Worm (Caenorhabditis elegans) whole organism, mixed stage, embryonic: Measurements from ENCODE around the gene fbxb-111.

Source experiments
- M03D4.4 ChIP-seq: sonication (generic microtip); optimal IDR thresholded peaks from 2 replicates; lab custom pipeline; 2017; ENCODE audit warnings: mild to moderate bottlenecking, missing genetic modification characterization, missing compliant biosample characterization
- bed-3 ChIP-seq: fragments of 200-800 bp; sonication (Bioruptor generic); optimal IDR thresholded peaks from 3 replicates; lab custom pipeline; 2018; ENCODE audit warnings: mild to moderate bottlenecking, missing genetic modification characterization, moderate library complexity, missing compliant biosample characterization
- blmp-1 ChIP-seq: fragments of 150-350 bp; optimal IDR thresholded peaks from 2 replicates; lab custom pipeline; 2014; ENCODE audit warnings: missing biosample characterization, missing genetic modification characterization
- ceh-39 ChIP-seq: fragments of 150-350 bp; optimal IDR thresholded peaks from 2 replicates; lab custom pipeline; 2014; ENCODE audit warnings: missing biosample characterization, missing genetic modification characterization
- ceh-43 ChIP-seq: fragments of 200-800 bp; sonication (Bioruptor generic); optimal IDR thresholded peaks from 2 replicates; lab custom pipeline; 2018; ENCODE audit warnings: mild to moderate bottlenecking, missing genetic modification characterization, moderate library complexity, missing compliant biosample characterization
- ceh-83 ChIP-seq: fragments of 200-800 bp; sonication (Bioruptor generic); optimal IDR thresholded peaks from 2 replicates; lab custom pipeline; 2018; ENCODE audit warnings: mild to moderate bottlenecking, missing genetic modification characterization, missing compliant biosample characterization
- ces-1 ChIP-seq: fragments of 150-350 bp; optimal IDR thresholded peaks from 2 replicates; lab custom pipeline; 2014; ENCODE audit warnings: missing biosample characterization, missing genetic modification reagents, missing genetic modification characterization
- cnd-1 ChIP-seq: fragments of 200-800 bp; sonication (Bioruptor generic); optimal IDR thresholded peaks from 2 replicates; lab custom pipeline; 2018; ENCODE audit warnings: mild to moderate bottlenecking, missing genetic modification characterization, missing compliant biosample characterization
- drap-1 ChIP-seq: fragments of 200-800 bp; sonication (Bioruptor generic); optimal IDR thresholded peaks from 3 replicates; lab custom pipeline; 2018; ENCODE audit warnings: mild to moderate bottlenecking, missing genetic modification characterization, missing compliant biosample characterization
- elt-3 ChIP-seq: fragments of 150-350 bp; optimal IDR thresholded peaks from 2 replicates; lab custom pipeline; 2014; ENCODE audit warnings: missing biosample characterization, missing genetic modification characterization
- flh-1 ChIP-seq: fragments of 200-800 bp; sonication (Bioruptor generic); optimal IDR thresholded peaks from 2 replicates; lab custom pipeline; 2018; ENCODE audit warnings: mild to moderate bottlenecking, missing genetic modification characterization, moderate library complexity, missing compliant biosample characterization
- ham-2 ChIP-seq: fragments of 200-800 bp; sonication (Bioruptor generic); optimal IDR thresholded peaks from 2 replicates; lab custom pipeline; 2018; ENCODE audit warnings: mild to moderate bottlenecking, missing genetic modification characterization, missing compliant biosample characterization
- hlh-1 ChIP-seq: fragments of 150-350 bp; optimal IDR thresholded peaks from 2 replicates; lab custom pipeline; 2014; ENCODE audit warnings: missing biosample characterization, missing genetic modification reagents, missing genetic modification characterization
- lin-13 ChIP-seq: fragments of 150-350 bp; optimal IDR thresholded peaks from 2 replicates; lab custom pipeline; 2014; ENCODE audit warnings: missing biosample characterization, missing genetic modification characterization
- lin-32 ChIP-seq: fragments of 200-800 bp; sonication (Bioruptor generic); optimal IDR thresholded peaks from 2 replicates; lab custom pipeline; 2018; ENCODE audit warnings: mild to moderate bottlenecking, missing genetic modification characterization, missing compliant biosample characterization
- lsy-2 ChIP-seq: fragments of 150-350 bp; optimal IDR thresholded peaks from 2 replicates; lab custom pipeline; 2014; ENCODE audit warnings: missing biosample characterization, missing genetic modification characterization
- mab-5 ChIP-seq: fragments of 150-350 bp; optimal IDR thresholded peaks from 2 replicates; lab custom pipeline; 2014; ENCODE audit warnings: missing biosample characterization, missing genetic modification characterization
- mls-2 ChIP-seq: sonication (generic microtip); optimal IDR thresholded peaks from 2 replicates; lab custom pipeline; 2016; ENCODE audit warnings: mild to moderate bottlenecking, missing genetic modification characterization, moderate library complexity, missing compliant biosample characterization
- nhr-12 ChIP-seq: fragments of 150-350 bp; optimal IDR thresholded peaks from 2 replicates; lab custom pipeline; 2014; ENCODE audit warnings: missing biosample characterization, missing genetic modification characterization
- nhr-2 ChIP-seq: fragments of 150-350 bp; optimal IDR thresholded peaks from 2 replicates; lab custom pipeline; 2014; ENCODE audit warnings: missing biosample characterization, missing genetic modification characterization
- nhr-237 ChIP-seq: fragments of 150-350 bp; optimal IDR thresholded peaks from 2 replicates; lab custom pipeline; 2014; ENCODE audit warnings: missing biosample characterization, missing genetic modification characterization
- nhr-28 ChIP-seq: fragments of 150-350 bp; optimal IDR thresholded peaks from 2 replicates; lab custom pipeline; 2014; ENCODE audit warnings: missing biosample characterization, missing genetic modification characterization
- nhr-76 ChIP-seq: sonication (generic microtip); optimal IDR thresholded peaks from 2 replicates; lab custom pipeline; 2017; ENCODE audit warnings: missing biosample characterization, missing genetic modification characterization
- pha-4 ChIP-seq: fragments of 150-350 bp; optimal IDR thresholded peaks from 2 replicates; lab custom pipeline; 2018; ENCODE audit warnings: missing biosample characterization, missing genetic modification reagents, missing genetic modification characterization
- sem-2 ChIP-seq: fragments of 200-800 bp; sonication (Bioruptor generic); optimal IDR thresholded peaks from 2 replicates; lab custom pipeline; 2018; ENCODE audit warnings: mild to moderate bottlenecking, missing genetic modification characterization, missing compliant biosample characterization
- snpc-4 ChIP-seq: fragments of 150-350 bp; optimal IDR thresholded peaks from 2 replicates; lab custom pipeline; 2014; ENCODE audit warnings: missing biosample characterization, missing genetic modification characterization
- unc-39 ChIP-seq: fragments of 150-350 bp; optimal IDR thresholded peaks from 2 replicates; lab custom pipeline; 2014; ENCODE audit warnings: missing biosample characterization, missing genetic modification characterization
- unc-62 ChIP-seq: fragments of 150-350 bp; optimal IDR thresholded peaks from 2 replicates; lab custom pipeline; 2014; ENCODE audit warnings: missing biosample characterization, missing genetic modification reagents, missing genetic modification characterization
- zip-8 ChIP-seq: fragments of 150-350 bp; optimal IDR thresholded peaks from 2 replicates; lab custom pipeline; 2014; ENCODE audit warnings: missing biosample characterization, missing genetic modification characterization
- ztf-11 ChIP-seq: fragments of 150-350 bp; optimal IDR thresholded peaks from 2 replicates; lab custom pipeline; 2014; ENCODE audit warnings: missing biosample characterization, missing genetic modification characterization

The fbxb-111 gene

ce11 chrII:2774904-2775303 lies at the start of gene fbxb-111:
Gene fbxb-111 (minus strand): TSS chrII:2775004.
- TF ChIP-seq mab-5 (tag; lab: Kevin White, UChicago) (no peak), mls-2 (tag; lab: Kevin White, UChicago) (no peak), nhr-28 (tag; lab: Kevin White, UChicago) (no peak), pha-4 (tag; lab: Kevin White, UChicago) (no peak), lsy-2 (tag; lab: Kevin White, UChicago) (no peak), ces-1 (GFP tag; lab: Kevin White, UChicago) (no peak), lin-13 (tag; lab: Kevin White, UChicago) (no peak), zip-8 (tag; lab: Kevin White, UChicago) (no peak), nhr-76 (tag; lab: Kevin White, UChicago) (no peak), blmp-1 (no peak), unc-62 (no peak), sem-2 (GFP tag; lab: Kevin White, UChicago) (no peak), ceh-39 (tag; lab: Kevin White, UChicago) (no peak), M03D4.4 (no peak), hlh-1 (tag; lab: Kevin White, UChicago) (no peak), ceh-43 (GFP tag; lab: Kevin White, UChicago) (no peak), flh-1 (no peak), nhr-12 (tag; lab: Kevin White, UChicago) (no peak)

- no peak for TF ChIP-seq lsy-2 (tag; lab: Kevin White, UChicago)
- no peak for TF ChIP-seq blmp-1
- TF ChIP-seq snpc-4 (tag; lab: Kevin White, UChicago) = no peak
- no peak for TF ChIP-seq elt-3
These were observed 49.4 kb upstream of the fbxb-111 start, which contains the start of the genes K12H6.4 and K12H6.9 for ce11 chrII:2824169-2824568. Gene K12H6.4 (minus strand): TSS chrII:2824269. Gene K12H6.9 (plus strand): TSS chrII:2824404.

DNA sequence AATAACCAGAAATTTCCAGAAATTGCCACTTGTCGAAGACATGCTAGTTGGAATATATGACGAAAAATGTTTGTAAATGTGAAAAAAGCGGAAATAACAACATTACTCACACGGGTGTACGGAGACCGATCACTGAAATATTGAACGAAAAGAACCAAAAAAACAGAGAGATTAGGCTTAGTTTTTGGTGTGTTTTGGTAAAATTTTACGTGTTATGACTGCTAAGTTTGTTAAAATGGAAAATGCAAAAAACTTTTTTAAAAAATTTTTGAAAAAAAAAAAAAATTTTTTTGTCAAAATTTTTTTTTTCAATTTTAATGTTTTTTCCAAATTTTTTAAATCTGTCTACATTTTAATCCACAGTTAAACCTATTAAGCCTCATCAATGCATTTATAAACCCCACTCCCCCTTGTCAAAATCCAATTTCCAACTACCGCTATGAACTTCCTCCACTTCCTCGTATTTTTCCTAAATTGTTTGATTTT lies 47.7 kb upstream of the fbxb-111 start, which contains the start of the genes fut-4 and K12H6.10:
Gene fut-4 (minus strand): TSS at position 101 of the 486 bp plus-strand sequence.
Gene K12H6.10 (plus strand): TSS at position 436 of the 486 bp plus-strand sequence.
- TF ChIP-seq lsy-2 (tag; lab: Kevin White, UChicago) (no peak), mls-2 (tag; lab: Kevin White, UChicago) (no peak), ztf-11 (tag; lab: Kevin White, UChicago) (no peak), unc-39 (tag; lab: Kevin White, UChicago) (no peak), pha-4 (tag; lab: Kevin White, UChicago) (no peak), ceh-39 (tag; lab: Kevin White, UChicago) (no peak), cnd-1 (no peak), ham-2 (GFP tag; lab: Kevin White, UChicago) (no peak), mab-5 (tag; lab: Kevin White, UChicago) (no peak)

ce11 chrII:2816676-2817075 lies 41.9 kb upstream of the fbxb-111 start, which contains the start of gene set-13:
Gene set-13 (plus strand): TSS chrII:2816976.
- TF ChIP-seq nhr-12 (tag; lab: Kevin White, UChicago) = no peak
- TF ChIP-seq bed-3 (GFP tag; lab: Kevin White, UChicago) = no peak
- no peak for TF ChIP-seq nhr-2 (tag; lab: Kevin White, UChicago)
- TF ChIP-seq nhr-76 (tag; lab: Kevin White, UChicago) = no peak
- no peak for TF ChIP-seq sem-2 (GFP tag; lab: Kevin White, UChicago)
- no peak for TF ChIP-seq nhr-28 (tag; lab: Kevin White, UChicago)
- no peak for TF ChIP-seq unc-62
- TF ChIP-seq ham-2 (GFP tag; lab: Kevin White, UChicago) = no peak
- TF ChIP-seq ceh-43 (GFP tag; lab: Kevin White, UChicago) = no peak
- no peak for TF ChIP-seq ceh-39 (tag; lab: Kevin White, UChicago)
- TF ChIP-seq nhr-237 (tag; lab: Kevin White, UChicago) = no peak
- TF ChIP-seq lin-13 (tag; lab: Kevin White, UChicago) = no peak
- TF ChIP-seq mab-5 (tag; lab: Kevin White, UChicago) = no peak
- TF ChIP-seq blmp-1 = no peak
- TF ChIP-seq ceh-83 (GFP tag; lab: Kevin White, UChicago) = no peak
- TF ChIP-seq zip-8 (tag; lab: Kevin White, UChicago) = no peak
- no peak for TF ChIP-seq cnd-1

- TF ChIP-seq nhr-76 (tag; lab: Kevin White, UChicago) (no peak), sem-2 (GFP tag; lab: Kevin White, UChicago) (no peak), zip-8 (tag; lab: Kevin White, UChicago) (peak; percentile 46), mab-5 (tag; lab: Kevin White, UChicago) (no peak)
These were observed 40.6 kb upstream of the fbxb-111 start, which contains the start of gene K12H6.2 for ce11 chrII:2815444-2815843. Gene K12H6.2 (minus strand): TSS chrII:2815544.

DNA sequence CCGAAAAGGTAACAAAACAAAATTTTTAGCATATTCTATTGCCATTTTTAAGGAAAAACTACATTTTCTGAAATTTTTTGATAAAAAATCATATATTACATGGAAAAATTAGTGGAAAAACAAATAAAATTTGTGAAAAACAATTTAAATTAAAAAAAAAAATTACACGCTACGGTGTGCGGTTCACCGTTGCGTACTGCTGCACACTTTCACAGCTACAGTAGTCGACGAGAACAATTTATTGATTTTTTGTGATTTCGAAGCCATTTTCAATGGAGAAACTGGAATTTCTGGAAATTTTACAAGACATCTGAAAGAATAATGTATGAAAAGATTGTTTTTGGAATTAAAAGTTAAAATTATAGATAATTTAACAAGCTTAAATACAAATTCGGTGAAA lies 40.2 kb upstream of the fbxb-111 start:
- no peak for TF ChIP-seq lin-32 (GFP tag; lab: Kevin White, UChicago)
- no peak for TF ChIP-seq flh-1
- TF ChIP-seq lsy-2 (tag; lab: Kevin White, UChicago) = no peak
- no peak for TF ChIP-seq ztf-11 (tag; lab: Kevin White, UChicago)
- TF ChIP-seq ceh-83 (GFP tag; lab: Kevin White, UChicago) = no peak
- TF ChIP-seq elt-3 = no peak
- no peak for TF ChIP-seq unc-62
- no peak for TF ChIP-seq mls-2 (tag; lab: Kevin White, UChicago)
- no peak for TF ChIP-seq ceh-39 (tag; lab: Kevin White, UChicago)
- TF ChIP-seq unc-39 (tag; lab: Kevin White, UChicago) = no peak
- TF ChIP-seq zip-8 (tag; lab: Kevin White, UChicago) = no peak
- TF ChIP-seq lin-13 (tag; lab: Kevin White, UChicago) = no peak
- TF ChIP-seq ces-1 (GFP tag; lab: Kevin White, UChicago) = no peak
- TF ChIP-seq drap-1 (GFP tag; lab: Kevin White, UChicago) = no peak
- TF ChIP-seq ham-2 (GFP tag; lab: Kevin White, UChicago) = no peak
- TF ChIP-seq M03D4.4 = no peak
- TF ChIP-seq nhr-2 (tag; lab: Kevin White, UChicago) = no peak
- TF ChIP-seq, all 35 proteins: peak for 0
